Worm (Caenorhabditis elegans) whole organism, L2 larva: Measurements from ENCODE around the gene kin-5.
A peak's percentile ranks its signal among the peaks of the same experiment; 100 is the strongest.

Experiments used
- Y55F3AM.14 ChIP-seq: fragments of 200-800 bp; sonication (Bioruptor generic); optimal IDR thresholded peaks from 2 replicates; lab custom pipeline; 2018; ENCODE audit warnings: mild to moderate bottlenecking, missing genetic modification characterization, missing compliant biosample characterization
- ZK546.5 ChIP-seq: sonication (generic microtip); optimal IDR thresholded peaks from 2 replicates; lab custom pipeline; 2017; ENCODE audit warnings: missing biosample characterization, missing genetic modification characterization
- ama-1 ChIP-seq: fragments of 150-350 bp; optimal IDR thresholded peaks from 2 replicates; lab custom pipeline; 2018; ENCODE audit warnings: inconsistent platforms
- lin-11 ChIP-seq: fragments of 150-350 bp; sonication (generic microtip); optimal IDR thresholded peaks from 2 replicates; lab custom pipeline; 2014; ENCODE audit warnings: missing biosample characterization, missing genetic modification characterization, inconsistent platforms, mixed read lengths
- lin-13 ChIP-seq: fragments of 150-350 bp; optimal IDR thresholded peaks from 2 replicates; lab custom pipeline; 2014; ENCODE audit warnings: missing biosample characterization, missing genetic modification reagents, missing genetic modification characterization
- nhr-11 ChIP-seq: fragments of 150-350 bp; optimal IDR thresholded peaks from 2 replicates; lab custom pipeline; 2014; ENCODE audit warnings: missing biosample characterization, missing genetic modification characterization
- skn-1 ChIP-seq: sonication (generic microtip); optimal IDR thresholded peaks from 2 replicates; lab custom pipeline; 2017; ENCODE audit warnings: missing biosample characterization, missing genetic modification characterization
- zag-1 ChIP-seq: fragments of 150-350 bp; optimal IDR thresholded peaks from 2 replicates; lab custom pipeline; 2014; ENCODE audit warnings: missing biosample characterization, missing genetic modification characterization

DNA sequence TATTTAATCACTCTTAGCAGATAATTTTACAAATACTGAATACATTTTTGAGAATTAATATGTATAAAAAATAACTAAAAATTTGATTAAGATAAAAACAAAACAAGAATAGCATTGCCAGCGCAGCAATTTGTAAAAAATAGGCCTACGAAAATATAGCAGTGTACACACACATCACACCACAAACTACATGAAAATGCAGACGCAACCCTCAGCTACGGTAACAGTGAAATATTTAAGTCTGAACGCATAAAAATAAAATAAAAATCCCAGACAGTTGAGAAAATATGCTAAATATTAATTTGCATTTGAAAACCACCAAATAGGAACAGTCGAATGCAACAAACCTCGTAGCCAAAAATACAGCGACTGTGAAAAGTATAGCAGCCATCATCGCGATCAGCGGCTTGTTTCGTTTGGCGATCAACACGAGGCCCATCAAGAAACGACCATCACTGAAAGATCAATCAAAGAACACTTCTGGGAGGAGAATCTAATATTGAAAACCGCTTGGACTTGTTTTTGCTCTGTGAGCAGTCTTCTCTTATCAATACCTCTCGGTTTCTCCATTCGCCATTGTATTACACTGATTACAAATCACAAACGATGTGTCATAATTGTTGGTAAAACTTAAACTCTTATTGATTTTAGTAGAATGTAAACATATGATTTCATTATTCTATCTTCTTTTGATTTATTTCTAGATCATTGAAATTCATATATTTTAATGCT is 29.7 kb upstream of the kin-5 start, which contains the start of gene pyp-1:
- TF ChIP-seq skn-1 (tag; lab: Kevin White, UChicago) = no peak
- no peak for TF ChIP-seq ZK546.5
- TF ChIP-seq lin-11 (tag; lab: Kevin White, UChicago) = no peak
- no peak for TF ChIP-seq zag-1
- TF ChIP-seq Y55F3AM.14 = no peak
- no peak for TF ChIP-seq nhr-11
- TF ChIP-seq ama-1 (lab: Kevin White, UChicago) = peak; percentile 33
- TF ChIP-seq lin-13 (GFP tag; lab: Kevin White, UChicago) = no peak
